Worm (Caenorhabditis elegans) whole organism, L4 larva: ENCODE measurements around the gene srd-49.

Experiments used
- F37D6.2 ChIP-seq: sonication (generic microtip); optimal IDR thresholded peaks from 2 replicates; lab custom pipeline; 2016; ENCODE audit warnings: mild to moderate bottlenecking, missing genetic modification characterization, missing compliant biosample characterization
- nhr-77 ChIP-seq: fragments of 150-350 bp; optimal IDR thresholded peaks from 2 replicates; lab custom pipeline; 2014; ENCODE audit warnings: missing biosample characterization, missing genetic modification characterization
- unc-62 ChIP-seq, 3 experiments: fragments of 150-350 bp in 1 of 3; sonication (generic microtip); optimal IDR thresholded peaks in 2 of 3; peaks in 1 of 3; 1 replicate in 1 of 3; 2 replicates in 2 of 3; lab custom pipeline; 2014 to 2017; ENCODE audit warnings: missing biosample characterization in 3 of 3, missing genetic modification characterization in 3 of 3, missing genetic modification reagents in 3 of 3, missing genotype in 1 of 3

DNA sequence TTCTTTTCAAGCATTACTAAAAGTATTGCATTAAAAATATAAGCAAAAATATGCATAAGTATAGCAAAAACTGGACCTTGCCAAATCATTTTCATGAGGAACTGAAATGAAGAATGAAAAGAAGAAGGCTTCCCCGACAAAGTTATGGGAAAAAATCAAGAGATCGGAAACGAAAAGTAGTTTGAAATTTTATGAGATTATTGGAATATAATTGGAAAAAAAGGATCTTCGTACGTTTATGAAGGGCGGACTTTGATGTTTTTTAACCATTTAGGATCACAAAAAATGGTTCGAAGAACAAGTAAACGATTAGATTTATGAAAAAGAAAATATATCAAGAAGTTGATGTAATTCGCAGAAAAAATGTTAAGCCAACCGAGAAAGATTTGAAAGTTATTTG is 26.4 kb downstream of the srd-49 start, which contains the start of gene srxa-18:
- TF ChIP-seq nhr-77 (tag; lab: Kevin White, UChicago) (no peak), unc-62 (GFP tag; optimal IDR thresholded peaks at IDR 0.05 in 1 of 2; lab: Kevin White, UChicago) (no peak), unc-62 (tag; optimal IDR thresholded peaks at IDR 0.05; lab: Kevin White, UChicago) (no peak), F37D6.2 (tag; lab: Kevin White, UChicago) (no peak)
